Worm (Caenorhabditis elegans): Measurements from ENCODE around the gene F25B4.7.

The F25B4.7 gene

ce11 chrV:5682530-5682929 lies 4.5 kb downstream of the F25B4.7 start, which contains the start of gene prp-39:
prp-39 (minus strand) TSS chrV:5682630.
- TF ChIP-seq pha-4 (tag; optimal IDR thresholded peaks at IDR 0.05) = no peak
- TF ChIP-seq ceh-16 (tag; optimal IDR thresholded peaks at IDR 0.05) = no peak
- no peak for TF ChIP-seq fos-1 (tag; optimal IDR thresholded peaks at IDR 0.05)
- TF ChIP-seq daf-12 (tag; optimal IDR thresholded peaks at IDR 0.05) = no peak
- TF ChIP-seq nhr-237 (tag; optimal IDR thresholded peaks at IDR 0.05) = no peak
- TF ChIP-seq nhr-25 (tag; optimal IDR thresholded peaks at IDR 0.05) = no peak
- TF ChIP-seq mml-1 (tag; optimal IDR thresholded peaks at IDR 0.05) = no peak
- TF ChIP-seq nhr-43 (tag; optimal IDR thresholded peaks at IDR 0.05; ENCODE audit: poor library complexity, severe bottlenecking) = no peak
- TF ChIP-seq fkh-2 (tag; optimal IDR thresholded peaks at IDR 0.05) = no peak
- TF ChIP-seq aly-2 (tag; optimal IDR thresholded peaks at IDR 0.05) = no peak
- TF ChIP-seq unc-62 (GFP tag; optimal IDR thresholded peaks at IDR 0.05) = no peak
- TF ChIP-seq egl-27 (tag; optimal IDR thresholded peaks at IDR 0.05) = no peak
- no peak for TF ChIP-seq snpc-4 (tag; optimal IDR thresholded peaks at IDR 0.05)
- no peak for TF ChIP-seq R02D3.7 (tag; optimal IDR thresholded peaks at IDR 0.05)
- no peak for TF ChIP-seq hmg-11 (tag; optimal IDR thresholded peaks at IDR 0.05)

- TF ChIP-seq ZK546.5 (tag; optimal IDR thresholded peaks at IDR 0.05) (no peak), nfya-1 (tag; optimal IDR thresholded peaks at IDR 0.05; ENCODE audit: insufficient read depth) (no peak), nhr-67 (tag; optimal IDR thresholded peaks at IDR 0.05) (no peak), snpc-4 (tag; optimal IDR thresholded peaks at IDR 0.05) (no peak), elt-3 (tag; optimal IDR thresholded peaks at IDR 0.05) (no peak), unc-62 (GFP tag; optimal IDR thresholded peaks at IDR 0.05) (no peak), elt-2 (tag; optimal IDR thresholded peaks at IDR 0.05) (no peak), ztf-11 (tag; optimal IDR thresholded peaks at IDR 0.05) (no peak)
Observed at ce11 chrV:5677947-5678346, 9.1 kb downstream of the F25B4.7 start.

ce11 chrV:5676011-5676410 lies 11.0 kb downstream of the F25B4.7 start, which contains the start of gene pqn-13:
pqn-13 (minus strand) TSS chrV:5676111.
- TF ChIP-seq elt-1 (tag; optimal IDR thresholded peaks at IDR 0.05) = no peak
- no peak for TF ChIP-seq sea-2 (GFP tag; optimal IDR thresholded peaks at IDR 0.05)
- no peak for TF ChIP-seq nhr-23 (tag; optimal IDR thresholded peaks at IDR 0.05)
- no peak for TF ChIP-seq lsy-12 (tag; optimal IDR thresholded peaks at IDR 0.05)
- no peak for TF ChIP-seq nhr-67 (tag; optimal IDR thresholded peaks at IDR 0.05)
- TF ChIP-seq hmg-11 (tag; optimal IDR thresholded peaks at IDR 0.05) = no peak
- TF ChIP-seq ceh-28 (tag; optimal IDR thresholded peaks at IDR 0.05) = no peak
- TF ChIP-seq nhr-77 (tag; optimal IDR thresholded peaks at IDR 0.05) = no peak
- no peak for TF ChIP-seq zag-1 (tag; optimal IDR thresholded peaks at IDR 0.05)
- no peak for TF ChIP-seq nhr-12 (tag; optimal IDR thresholded peaks at IDR 0.05)
- no peak for TF ChIP-seq elt-2 (tag; optimal IDR thresholded peaks at IDR 0.05)
- no peak for TF ChIP-seq mdl-1 (tag; optimal IDR thresholded peaks at IDR 0.05)
- no peak for TF ChIP-seq lin-15B (tag; optimal IDR thresholded peaks at IDR 0.05)
- TF ChIP-seq mml-1 (tag; optimal IDR thresholded peaks at IDR 0.05) = no peak

- TF ChIP-seq lsy-12 (tag; optimal IDR thresholded peaks at IDR 0.05) (no peak), snpc-4 (tag; optimal IDR thresholded peaks at IDR 0.05) (no peak), tbx-2 (tag; optimal IDR thresholded peaks at IDR 0.05) (no peak), nfya-1 (tag; optimal IDR thresholded peaks at IDR 0.05; ENCODE audit: insufficient read depth) (no peak)
Observed at ce11 chrV:5672270-5672669, 14.8 kb downstream of the F25B4.7 start.

DNA sequence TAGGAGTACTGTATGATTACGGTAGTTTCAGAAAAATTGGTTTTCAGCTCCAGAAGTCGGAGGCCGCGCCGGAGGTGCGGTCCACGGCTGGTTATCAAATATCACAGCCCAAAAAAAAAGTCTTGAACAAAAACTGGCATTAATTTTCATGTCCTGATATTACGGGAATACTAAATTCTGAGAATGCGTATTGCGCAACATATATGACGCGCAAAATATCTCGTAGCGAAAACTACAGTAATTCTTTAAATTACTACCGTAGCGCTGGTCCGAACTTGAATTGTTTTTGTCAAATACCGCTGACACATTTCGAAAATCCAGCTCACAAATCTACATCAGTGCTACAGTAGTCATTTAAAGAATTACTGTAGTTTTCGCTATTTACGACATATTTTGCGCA lies 18.1 kb downstream of the F25B4.7 start:
- TF ChIP-seq elt-2 (tag; optimal IDR thresholded peaks at IDR 0.05) = no peak
- TF ChIP-seq aly-2 (tag; optimal IDR thresholded peaks at IDR 0.05) = no peak
- no peak for TF ChIP-seq lsy-12 (tag; optimal IDR thresholded peaks at IDR 0.05)
- TF ChIP-seq nhr-76 (tag; optimal IDR thresholded peaks at IDR 0.05) = no peak
- no peak for TF ChIP-seq mml-1 (tag; optimal IDR thresholded peaks at IDR 0.05)
- no peak for TF ChIP-seq nhr-25 (tag; optimal IDR thresholded peaks at IDR 0.05)
- no peak for TF ChIP-seq skn-1 (tag; optimal IDR thresholded peaks at IDR 0.05)
- TF ChIP-seq lin-39 (tag; optimal IDR thresholded peaks at IDR 0.05) = no peak
- TF ChIP-seq nhr-28 (tag; optimal IDR thresholded peaks at IDR 0.05) = no peak
- TF ChIP-seq snpc-4 (tag; optimal IDR thresholded peaks at IDR 0.05) = no peak
- TF ChIP-seq nhr-43 (tag; optimal IDR thresholded peaks at IDR 0.05; ENCODE audit: poor library complexity, severe bottlenecking) = no peak
- no peak for TF ChIP-seq egl-27 (tag; optimal IDR thresholded peaks at IDR 0.05)
- TF ChIP-seq fkh-2 (tag; optimal IDR thresholded peaks at IDR 0.05) = no peak
- TF ChIP-seq eor-1 (tag; optimal IDR thresholded peaks at IDR 0.05) = no peak
